Fruit fly (Drosophila melanogaster): ENCODE results near the gene CG31678.

Gene CG31678

dm6 chr2L:20649891-20650290, 25.9 kb downstream of the CG31678 start, which contains the start of gene CG2611 (continued):
- TF ChIP-seq CkIIα-i1 (GFP tag; IDR thresholded peaks at IDR 0.05) (no peak), tap (tag; optimal IDR thresholded peaks at IDR 0.05) (no peak), CG3838 (GFP tag; optimal IDR thresholded peaks at IDR 0.05) (no peak), CG9609 (GFP tag; optimal IDR thresholded peaks at IDR 0.05) (peak; percentile 30), CG10267 (tag; optimal IDR thresholded peaks at IDR 0.05) (peak; percentile 21), Ets97D (GFP tag; optimal IDR thresholded peaks at IDR 0.05) (peak; percentile 23), CG11093 (GFP tag; IDR thresholded peaks at IDR 0.05) (no peak), Opbp (GFP tag; IDR thresholded peaks at IDR 0.05; ENCODE audit: partially characterized antibody) (no peak), Bdp1 (GFP tag; optimal IDR thresholded peaks at IDR 0.05) (peak; percentile 45), Ets65A (GFP tag) (peak; percentile 94), lbe (GFP tag; optimal IDR thresholded peaks at IDR 0.05) (no peak), CG15011 (GFP tag; optimal IDR thresholded peaks at IDR 0.05) (no peak), prd (optimal IDR thresholded peaks at IDR 0.05) (no peak), prd (GFP tag; IDR thresholded peaks at IDR 0.05) (peak; percentile 68), Ptx1 (GFP tag; IDR thresholded peaks at IDR 0.05) (peak; percentile 58), pzg (GFP tag; optimal IDR thresholded peaks at IDR 0.05) (peak; percentile 51), CG5953 (GFP tag; IDR thresholded peaks at IDR 0.05) (no peak), Oli (tag; optimal IDR thresholded peaks at IDR 0.05) (no peak), CG10274 (GFP tag; optimal IDR thresholded peaks at IDR 0.05) (no peak), ranshi (GFP tag; IDR thresholded peaks at IDR 0.05) (no peak), stwl (tag; optimal IDR thresholded peaks at IDR 0.05) (peak; percentile 15), CG9876 (GFP tag; optimal IDR thresholded peaks at IDR 0.05) (no peak), B-H1 (GFP tag; IDR thresholded peaks at IDR 0.05) (no peak), Ada2b (GFP tag; IDR thresholded peaks at IDR 0.05) (peak; percentile 39; the same call in 1 of the 2 replicates), fru (optimal IDR thresholded peaks at IDR 0.05) (no peak), Dip3 (GFP tag; optimal IDR thresholded peaks at IDR 0.05) (peak; percentile 27), Abd-B (GFP tag; optimal IDR thresholded peaks at IDR 0.05) (no peak), CG2116 (GFP tag; optimal IDR thresholded peaks at IDR 0.05) (peak; percentile 19), lmd (GFP tag; IDR thresholded peaks at IDR 0.05) (peak; percentile 25; the same call in 1 of the 2 replicates), toy (GFP tag; IDR thresholded peaks at IDR 0.05) (no peak), CG7987 (GFP tag; optimal IDR thresholded peaks at IDR 0.05) (no peak), CG12942 (GFP tag; optimal IDR thresholded peaks at IDR 0.05) (peak; percentile 50), dmrt11E (tag; optimal IDR thresholded peaks at IDR 0.05) (peak; percentile 45), Dad (GFP tag; optimal IDR thresholded peaks at IDR 0.05) (peak; percentile 10), sens-2 (GFP tag; IDR thresholded peaks at IDR 0.05) (0 out of 2 replicates have a peak, but pooled peaks have one; percentile 23), Lhr (GFP tag; optimal IDR thresholded peaks at IDR 0.05) (no peak), CG12104 (GFP tag; optimal IDR thresholded peaks at IDR 0.05) (peak; percentile 5), nmo (GFP tag; optimal IDR thresholded peaks at IDR 0.05) (peak; percentile 55), wdn (GFP tag; IDR thresholded peaks at IDR 0.05) (no peak), CG1529 (GFP tag; optimal IDR thresholded peaks at IDR 0.05) (no peak), Awh (GFP tag; IDR thresholded peaks at IDR 0.05) (peak; percentile 35; the same call in 1 of the 2 replicates), CG11398 (GFP tag; optimal IDR thresholded peaks at IDR 0.05) (no peak), Stat92E (GFP tag; optimal IDR thresholded peaks at IDR 0.05) (no peak), CG15601 (tag; optimal IDR thresholded peaks at IDR 0.05) (no peak), sens (GFP tag) (peak; percentile 93), klu (GFP tag; IDR thresholded peaks at IDR 0.05) (no peak), CG10979 (tag; optimal IDR thresholded peaks at IDR 0.05) (peak; percentile 30), bab2 (GFP tag; optimal IDR thresholded peaks at IDR 0.05) (peak; percentile 45), schlank (tag; optimal IDR thresholded peaks at IDR 0.05) (no peak), CG9437 (GFP tag; optimal IDR thresholded peaks at IDR 0.05) (no peak), CG8388 (GFP tag; optimal IDR thresholded peaks at IDR 0.05) (peak; percentile 20), psq (GFP tag; optimal IDR thresholded peaks at IDR 0.05) (no peak)

All from whole organism, embryonic.